Worm (Caenorhabditis elegans): ENCODE measurements around the gene R03H10.4.
"Not testable (repeated sequence)": the region's sequence is repeated elsewhere in the genome, so short reads cannot be mapped to it uniquely, and the experiment has no call there.

The R03H10.4 gene

DNA sequence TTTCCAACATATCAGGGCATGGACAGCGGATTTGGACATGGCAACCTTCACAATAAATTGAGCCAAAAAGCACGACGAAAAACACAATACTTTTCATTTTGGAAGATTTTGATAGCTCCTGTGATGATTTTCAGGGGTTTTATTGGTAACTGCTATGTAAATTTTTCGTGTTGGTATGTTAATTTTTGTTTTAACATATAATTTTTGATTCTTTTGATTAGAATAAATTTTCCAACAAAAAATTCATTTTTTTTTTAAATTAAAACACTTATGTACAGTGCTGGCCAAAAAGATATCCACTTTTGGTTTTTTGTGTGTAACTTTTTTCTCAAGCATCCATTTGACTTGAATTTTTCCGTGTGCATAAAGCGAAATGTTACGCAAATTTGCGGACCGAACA lies at the start of gene R03H10.4:
Gene R03H10.4 (minus strand): TSS at position 101 of the 400 bp plus-strand sequence.
- TF ChIP-seq M03D4.4, lsy-2, zip-8 (tag; optimal IDR thresholded peaks at IDR 0.05): not testable (repeated sequence)

DNA sequence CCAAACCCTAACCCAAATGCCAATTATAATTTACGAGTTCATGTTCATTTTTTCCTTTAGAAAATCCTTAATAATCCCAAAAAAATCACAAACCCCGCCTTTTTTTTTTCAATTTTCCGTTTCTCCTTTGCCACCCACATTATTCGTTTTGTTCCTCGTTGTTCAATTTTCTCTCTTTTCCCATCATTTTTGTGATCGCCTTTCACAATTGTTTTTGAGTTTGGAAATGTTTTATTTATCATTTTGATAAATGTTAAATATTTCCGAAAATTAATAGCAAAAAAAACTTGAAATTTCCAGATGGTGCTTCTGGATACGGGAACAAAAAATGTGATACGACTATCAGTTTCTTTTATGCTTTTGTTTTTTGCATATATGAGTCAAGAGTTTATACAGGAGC lies 47.0 kb upstream of the R03H10.4 start, which contains the start of gene F31D5.2:
Gene F31D5.2 (plus strand): TSS at position 301 of the 400 bp plus-strand sequence.
- TF ChIP-seq ceh-83 (GFP tag; optimal IDR thresholded peaks at IDR 0.05) (no peak), lsy-2 (tag; optimal IDR thresholded peaks at IDR 0.05) (no peak), ceh-43 (GFP tag; optimal IDR thresholded peaks at IDR 0.05) (no peak), elt-3 (tag; optimal IDR thresholded peaks at IDR 0.05) (no peak), ham-2 (GFP tag; optimal IDR thresholded peaks at IDR 0.05) (no peak), mab-5 (tag; optimal IDR thresholded peaks at IDR 0.05) (no peak), unc-39 (tag; optimal IDR thresholded peaks at IDR 0.05) (no peak), mls-2 (tag; optimal IDR thresholded peaks at IDR 0.05) (no peak), nhr-76 (tag; optimal IDR thresholded peaks at IDR 0.05) (no peak), nhr-12 (tag; optimal IDR thresholded peaks at IDR 0.05) (no peak), lin-13 (tag; optimal IDR thresholded peaks at IDR 0.05) (no peak)

DNA sequence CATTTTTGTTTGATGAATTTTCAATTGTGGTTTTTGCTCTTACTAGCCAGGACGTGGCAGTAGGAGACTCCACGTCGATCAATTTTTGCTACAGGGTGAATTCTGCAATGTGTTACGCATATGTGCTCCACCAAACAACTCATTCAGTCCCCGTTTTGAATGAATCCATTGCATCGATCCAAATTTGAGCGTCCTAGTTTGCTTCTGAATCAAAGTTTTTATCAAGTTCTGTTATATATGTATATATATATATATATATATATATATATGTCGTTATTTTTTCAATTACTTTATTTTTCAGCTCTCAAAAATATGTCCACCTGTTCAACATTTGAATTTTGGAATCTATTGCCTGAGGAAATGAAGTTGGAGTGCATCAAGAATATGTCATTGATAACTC lies 42.8 kb upstream of the R03H10.4 start, which contains the start of gene F31D5.7:
Gene F31D5.7 (plus strand): TSS at position 301 of the 400 bp plus-strand sequence.
- no peak for TF ChIP-seq mep-1 (tag; optimal IDR thresholded peaks at IDR 0.05)
- TF ChIP-seq nhr-76 (tag; optimal IDR thresholded peaks at IDR 0.05), result no peak
- TF ChIP-seq ceh-43 (GFP tag; optimal IDR thresholded peaks at IDR 0.05), result no peak
- TF ChIP-seq bed-3 (GFP tag; optimal IDR thresholded peaks at IDR 0.05), result no peak
- TF ChIP-seq unc-120 (tag; optimal IDR thresholded peaks at IDR 0.05; ENCODE audit: poor library complexity, severe bottlenecking), result no peak
- no peak for TF ChIP-seq ces-1 (GFP tag; optimal IDR thresholded peaks at IDR 0.05)
- TF ChIP-seq unc-62 (GFP tag; optimal IDR thresholded peaks at IDR 0.05), result no peak
- TF ChIP-seq elt-3 (tag; optimal IDR thresholded peaks at IDR 0.05), result no peak
- TF ChIP-seq nhr-12 (tag; optimal IDR thresholded peaks at IDR 0.05), result no peak
- TF ChIP-seq flh-1 (GFP tag; optimal IDR thresholded peaks at IDR 0.05), result no peak
- TF ChIP-seq sptf-1 (tag; optimal IDR thresholded peaks at IDR 0.05), result no peak
- TF ChIP-seq nhr-237 (tag; optimal IDR thresholded peaks at IDR 0.05), result no peak
- TF ChIP-seq pha-4 (tag; optimal IDR thresholded peaks at IDR 0.05), result no peak
- no peak for TF ChIP-seq ceh-39 (tag; optimal IDR thresholded peaks at IDR 0.05)
- no peak for TF ChIP-seq snpc-4 (tag; optimal IDR thresholded peaks at IDR 0.05)
- no peak for TF ChIP-seq sem-2 (GFP tag; optimal IDR thresholded peaks at IDR 0.05)
- no peak for TF ChIP-seq lin-32 (GFP tag; optimal IDR thresholded peaks at IDR 0.05)
- no peak for TF ChIP-seq tbx-8 (GFP tag; optimal IDR thresholded peaks at IDR 0.05)
- TF ChIP-seq ham-2 (GFP tag; optimal IDR thresholded peaks at IDR 0.05), result no peak

DNA sequence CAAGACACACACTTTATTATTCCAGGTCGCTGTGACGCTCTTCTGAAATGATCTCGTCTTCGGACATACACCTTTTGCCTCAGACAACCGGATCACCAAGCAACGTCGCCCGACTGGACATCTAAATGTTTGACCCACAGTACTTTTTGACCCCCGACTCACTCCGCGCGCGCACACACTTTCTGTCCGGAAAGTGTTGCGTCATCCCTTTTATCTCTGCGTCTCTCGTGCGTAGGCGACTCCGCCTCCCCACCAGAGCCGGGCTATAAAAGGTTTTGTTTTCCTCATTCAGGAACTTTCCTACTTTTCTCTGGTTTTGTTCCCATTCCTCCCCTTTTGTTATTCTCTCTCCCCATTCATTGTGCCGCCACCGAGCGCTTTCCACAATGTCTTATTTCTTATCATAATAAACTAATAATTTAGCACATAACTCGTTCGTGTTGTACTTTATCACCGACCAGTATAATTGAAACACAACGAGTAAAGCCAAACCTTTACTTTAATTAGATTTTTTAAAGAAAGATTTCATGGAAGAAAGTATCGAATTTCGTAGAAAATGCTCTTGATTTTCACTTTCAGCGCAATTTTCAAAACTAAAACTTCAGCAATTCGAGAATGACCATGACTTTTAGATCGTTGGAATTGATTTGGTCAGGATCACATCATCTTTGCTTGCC lies 40.9 kb upstream of the R03H10.4 start, which contains the start of gene F31D5.6:
Gene F31D5.6 (plus strand): TSS at position 627 of the 677 bp plus-strand sequence.
- TF ChIP-seq ceh-43 (GFP tag; optimal IDR thresholded peaks at IDR 0.05) (no peak), bed-3 (GFP tag; optimal IDR thresholded peaks at IDR 0.05) (no peak), zip-8 (tag; optimal IDR thresholded peaks at IDR 0.05) (peak; percentile 52), pha-4 (tag; optimal IDR thresholded peaks at IDR 0.05) (no peak), mab-5 (tag; optimal IDR thresholded peaks at IDR 0.05) (no peak), hlh-1 (tag; optimal IDR thresholded peaks at IDR 0.05) (no peak)

DNA sequence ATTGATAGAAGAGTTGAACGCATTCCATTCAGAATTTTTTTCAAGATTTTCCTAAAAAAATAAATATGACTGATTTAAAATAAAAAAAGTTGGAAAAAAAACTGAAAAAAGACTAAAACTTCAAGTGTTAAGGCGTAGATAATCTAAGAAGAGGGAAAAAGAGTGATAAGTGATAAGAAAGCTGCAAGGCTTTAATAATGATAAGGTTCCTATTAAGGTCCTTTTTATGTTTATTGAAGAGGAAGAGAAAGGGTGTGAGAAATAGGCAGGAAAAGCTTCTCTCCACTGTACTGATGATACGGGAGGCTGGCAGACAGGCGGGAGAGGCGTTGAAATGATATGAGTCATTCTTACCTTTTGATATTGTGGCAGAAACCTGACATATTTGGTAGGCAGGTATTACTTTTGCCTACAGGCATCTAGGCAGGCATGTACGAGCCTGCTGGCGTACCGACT lies 35.5 kb upstream of the R03H10.4 start, which contains the start of gene mth-1:
Gene mth-1 (minus strand): TSS at position 51 of the 456 bp plus-strand sequence.
- TF ChIP-seq bed-3 (GFP tag; optimal IDR thresholded peaks at IDR 0.05) (no peak), ces-1 (GFP tag; optimal IDR thresholded peaks at IDR 0.05) (no peak), nhr-28 (tag; optimal IDR thresholded peaks at IDR 0.05) (no peak), cnd-1 (tag; optimal IDR thresholded peaks at IDR 0.05) (no peak), nhr-12 (tag; optimal IDR thresholded peaks at IDR 0.05) (no peak)
